Worm (Caenorhabditis elegans) whole organism, late embryonic: Measurements from ENCODE around the gene acp-7.

Experiments used
- ahr-1 ChIP-seq: sonication (generic microtip); optimal IDR thresholded peaks from 2 replicates; lab custom pipeline; 2016; ENCODE audit warnings: missing genetic modification characterization, missing compliant biosample characterization
- nfya-1 ChIP-seq: sonication (generic microtip); optimal IDR thresholded peaks from 2 replicates; lab custom pipeline; 2017; ENCODE audit warnings: missing genetic modification characterization, mild to moderate bottlenecking, missing compliant biosample characterization, antibody characterized with exemption, moderate library complexity
- pat-9 ChIP-seq: fragments of 200-800 bp; sonication (Bioruptor generic); optimal IDR thresholded peaks from 2 replicates; lab custom pipeline; 2018; ENCODE audit warnings: mild to moderate bottlenecking, missing genetic modification characterization, moderate library complexity, missing compliant biosample characterization
- pha-4 ChIP-seq: fragments of 150-350 bp; optimal IDR thresholded peaks from 2 replicates; lab custom pipeline; 2018; ENCODE audit warnings: missing biosample characterization, missing genetic modification reagents, missing genetic modification characterization
- sox-4 ChIP-seq: sonication (generic microtip); optimal IDR thresholded peaks from 2 replicates; lab custom pipeline; 2017; ENCODE audit warnings: mild to moderate bottlenecking, missing genetic modification characterization, inconsistent platforms, missing compliant biosample characterization
- unc-3 ChIP-seq, 2 experiments: fragments of 200-800 bp in 1 of 2; sonication (Bioruptor generic) in 1 of 2; sonication (generic microtip) in 1 of 2; conservative IDR thresholded peaks in 1 of 2; optimal IDR thresholded peaks in 1 of 2; 2 replicates each; pipeline versions ENCODE4 v1.3.6 to Lab custom; 2016 to 2022; ENCODE audit warnings: missing compliant biosample characterization in 2 of 2, missing genetic modification characterization in 2 of 2, missing genetic modification reagents in 1 of 2
- unc-55 ChIP-seq: sonication (generic microtip); optimal IDR thresholded peaks from 2 replicates; lab custom pipeline; 2017; ENCODE audit warnings: missing biosample characterization, missing genetic modification reagents, missing genetic modification characterization
- unc-86 ChIP-seq: sonication (generic microtip); optimal IDR thresholded peaks from 2 replicates; lab custom pipeline; 2016; ENCODE audit warnings: missing genetic modification characterization, missing compliant biosample characterization

DNA sequence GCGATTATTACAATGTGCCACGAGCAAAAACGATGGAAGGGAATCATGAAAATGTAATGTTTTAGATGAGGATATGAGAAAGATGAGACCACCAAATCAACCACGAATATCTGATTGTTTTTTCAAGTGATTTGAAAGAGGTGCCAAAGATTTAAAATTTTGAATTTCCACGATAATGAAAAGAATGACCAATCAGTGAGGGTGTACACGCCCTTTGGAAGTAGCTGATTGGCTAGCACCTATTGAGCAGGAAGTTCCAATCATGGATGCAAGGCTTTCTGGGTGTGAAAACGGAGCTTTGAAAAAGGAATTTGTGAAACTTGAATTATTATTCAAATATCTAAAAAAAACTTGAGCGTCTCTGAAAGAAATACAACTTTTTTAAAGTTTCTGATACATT lies 39.9 kb downstream of the acp-7 start:
- TF ChIP-seq pha-4 (no peak), unc-86 (tag; lab: Kevin White, UChicago) (no peak), sox-4 (tag; lab: Kevin White, UChicago) (no peak), ahr-1 (no peak), unc-3 (GFP tag; conservative IDR thresholded peaks at IDR 0.05; lab: Robert Waterston, UW) (no peak), unc-3 (tag; optimal IDR thresholded peaks at IDR 0.05; lab: Kevin White, UChicago) (no peak), unc-55 (no peak), pat-9 (tag; lab: Kevin White, UChicago) (no peak), nfya-1 (tag; lab: Kevin White, UChicago) (peak; percentile 55)
